Fruit fly (Drosophila melanogaster) whole organism, prepupa: ENCODE measurements around the gene Cpr64Ab.

Source experiments
- Blimp-1 ChIP-seq: fragments of 200-800 bp; sonication (Bioruptor generic); optimal IDR thresholded peaks from 3 replicates; lab custom pipeline; 2017; ENCODE audit warnings: missing biosample characterization, missing genetic modification characterization, mild to moderate bottlenecking, moderate library complexity, missing genetic modification reagents
- CG10669 ChIP-seq: fragments of 200-800 bp; sonication (Bioruptor generic); optimal IDR thresholded peaks from 3 replicates; lab custom pipeline; 2018; ENCODE audit warnings: missing biosample characterization, mild to moderate bottlenecking, missing genetic modification characterization, moderate library complexity
- CG11294 ChIP-seq: fragments of 200-800 bp; sonication (Bioruptor generic); IDR thresholded peaks from 2 replicates; pipeline ENCODE4 v1.3.6; 2022; ENCODE audit warnings: missing biosample characterization, missing genetic modification characterization
- CG11762 ChIP-seq: fragments of 200-800 bp; sonication (Bioruptor generic); optimal IDR thresholded peaks from 3 replicates; lab custom pipeline; 2016; ENCODE audit warnings: missing biosample characterization, missing genetic modification characterization; ENCODE audit not compliant: insufficient read depth
- CG11902 ChIP-seq: fragments of 200-800 bp; sonication (Bioruptor generic); optimal IDR thresholded peaks from 3 replicates; lab custom pipeline; 2016; ENCODE audit warnings: missing biosample characterization, missing genetic modification characterization
- CG15336 ChIP-seq: fragments of 200-800 bp; sonication (Bioruptor generic); IDR thresholded peaks from 2 replicates; pipeline ENCODE4 v1.3.6; 2022; ENCODE audit warnings: missing biosample characterization, missing genetic modification characterization
- CG1621 ChIP-seq: fragments of 200-800 bp; sonication (Bioruptor generic); optimal IDR thresholded peaks from 3 replicates; lab custom pipeline; 2018; ENCODE audit warnings: missing biosample characterization, mild to moderate bottlenecking, missing genetic modification characterization
- CG16779 ChIP-seq: fragments of 200-800 bp; sonication (Bioruptor generic); optimal IDR thresholded peaks from 3 replicates; lab custom pipeline; 2017; ENCODE audit warnings: missing biosample characterization, mild to moderate bottlenecking, missing genetic modification characterization
- CG3032 ChIP-seq: fragments of 200-800 bp; optimal IDR thresholded peaks from 2 replicates; lab custom pipeline; 2019; ENCODE audit warnings: missing biosample characterization, mild to moderate bottlenecking, missing genetic modification characterization, moderate library complexity
- CG31627 ChIP-seq: fragments of 200-800 bp; sonication (Bioruptor generic); optimal IDR thresholded peaks from 3 replicates; lab custom pipeline; 2016; ENCODE audit warnings: missing biosample characterization, missing genetic modification characterization
- CG4318 ChIP-seq: fragments of 200-800 bp; sonication (Bioruptor generic); optimal IDR thresholded peaks from 3 replicates; lab custom pipeline; 2017; ENCODE audit warnings: missing biosample characterization, mild to moderate bottlenecking, missing genetic modification characterization
- CG6163 ChIP-seq: fragments of 200-800 bp; sonication (Bioruptor generic); IDR thresholded peaks from 3 replicates; pipeline ENCODE4 v1.3.6; 2022; ENCODE audit warnings: missing biosample characterization, missing genetic modification characterization
- CG6792 ChIP-seq: fragments of 200-800 bp; sonication (Bioruptor generic); optimal IDR thresholded peaks from 3 replicates; lab custom pipeline; 2016; ENCODE audit warnings: missing biosample characterization, missing genetic modification characterization
- CG7368 ChIP-seq: fragments of 200-800 bp; sonication (Bioruptor generic); optimal IDR thresholded peaks from 3 replicates; lab custom pipeline; 2016; ENCODE audit warnings: missing biosample characterization, missing genetic modification characterization
- CG8119 ChIP-seq: fragments of 200-800 bp; sonication (Bioruptor generic); IDR thresholded peaks from 3 replicates; pipeline ENCODE4 v1.3.6; 2022; ENCODE audit warnings: missing biosample characterization, missing genetic modification characterization
- CG8632 ChIP-seq: fragments of 200-800 bp; sonication (Bioruptor generic); optimal IDR thresholded peaks from 3 replicates; lab custom pipeline; 2016; ENCODE audit warnings: missing biosample characterization, missing genetic modification characterization
- CG9139 ChIP-seq: fragments of 200-800 bp; sonication (Bioruptor generic); optimal IDR thresholded peaks from 3 replicates; lab custom pipeline; 2017; ENCODE audit warnings: missing biosample characterization, mild to moderate bottlenecking, missing genetic modification characterization
- Eip75B ChIP-seq: fragments of 200-800 bp; sonication (Bioruptor generic); optimal IDR thresholded peaks from 3 replicates; lab custom pipeline; 2016; ENCODE audit warnings: missing biosample characterization, missing genetic modification characterization
- Ets21C ChIP-seq: fragments of 200-800 bp; sonication (Bioruptor generic); optimal IDR thresholded peaks from 3 replicates; lab custom pipeline; 2016; ENCODE audit warnings: missing biosample characterization, missing genetic modification characterization
- Ets96B ChIP-seq: fragments of 200-800 bp; optimal IDR thresholded peaks from 2 replicates; lab custom pipeline; 2019; ENCODE audit warnings: missing biosample characterization, mild to moderate bottlenecking, missing genetic modification characterization, moderate library complexity
- Gug ChIP-seq: fragments of 200-800 bp; sonication (Bioruptor generic); IDR thresholded peaks from 2 replicates; pipeline ENCODE4 v1.3.6; 2022; ENCODE audit warnings: missing biosample characterization, missing genetic modification characterization
- Hr4 ChIP-seq: fragments of 200-800 bp; sonication (Bioruptor generic); optimal IDR thresholded peaks from 3 replicates; lab custom pipeline; 2016; ENCODE audit warnings: missing biosample characterization, missing genetic modification characterization
- Lpt ChIP-seq: fragments of 200-800 bp; sonication (Bioruptor generic); optimal IDR thresholded peaks from 3 replicates; lab custom pipeline; 2016; ENCODE audit warnings: missing biosample characterization, missing genetic modification characterization
- Met ChIP-seq: fragments of 200-800 bp; sonication (Bioruptor generic); optimal IDR thresholded peaks from 3 replicates; lab custom pipeline; 2016; ENCODE audit warnings: missing biosample characterization, missing genetic modification characterization
- OdsH ChIP-seq: fragments of 200-800 bp; sonication (Bioruptor generic); optimal IDR thresholded peaks from 3 replicates; lab custom pipeline; 2016; ENCODE audit warnings: missing biosample characterization, missing genetic modification characterization
- Smox ChIP-seq: fragments of 200-800 bp; sonication (Bioruptor generic); optimal IDR thresholded peaks from 3 replicates; lab custom pipeline; 2016; ENCODE audit warnings: missing biosample characterization, missing genetic modification characterization
- Sox102F ChIP-seq: fragments of 200-800 bp; sonication (Bioruptor generic); optimal IDR thresholded peaks from 2 replicates; lab custom pipeline; 2016; ENCODE audit warnings: missing biosample characterization, mild to moderate bottlenecking, missing genetic modification characterization
- Sox14 ChIP-seq: fragments of 200-800 bp; sonication (Bioruptor generic); optimal IDR thresholded peaks from 3 replicates; lab custom pipeline; 2016; ENCODE audit warnings: missing biosample characterization, missing genetic modification characterization
- acj6 ChIP-seq: fragments of 200-800 bp; sonication (Bioruptor generic); optimal IDR thresholded peaks from 3 replicates; lab custom pipeline; 2016; ENCODE audit warnings: missing biosample characterization, missing genetic modification characterization
- cyc ChIP-seq: fragments of 200-800 bp; sonication (Bioruptor generic); optimal IDR thresholded peaks from 3 replicates; lab custom pipeline; 2016; ENCODE audit warnings: missing biosample characterization, missing genetic modification characterization
- eg ChIP-seq: fragments of 200-800 bp; sonication (Bioruptor generic); IDR thresholded peaks from 3 replicates; pipeline ENCODE4 v1.3.6; 2022; ENCODE audit warnings: missing biosample characterization, missing genetic modification characterization
- esn ChIP-seq: fragments of 200-800 bp; sonication (Bioruptor generic); optimal IDR thresholded peaks from 2 replicates; lab custom pipeline; 2016; ENCODE audit warnings: missing biosample characterization, mild to moderate bottlenecking, missing genetic modification characterization, moderate library complexity
- fd59A ChIP-seq: fragments of 200-800 bp; sonication (Bioruptor generic); optimal IDR thresholded peaks from 2 replicates; lab custom pipeline; 2017; ENCODE audit warnings: missing biosample characterization, mild to moderate bottlenecking, missing genetic modification characterization, missing genetic modification reagents
- fd85E ChIP-seq: fragments of 200-800 bp; sonication (Bioruptor generic); optimal IDR thresholded peaks from 3 replicates; lab custom pipeline; 2016; ENCODE audit warnings: missing biosample characterization, missing genetic modification characterization
- fkh ChIP-seq: fragments of 200-800 bp; sonication (Bioruptor generic); optimal IDR thresholded peaks from 3 replicates; lab custom pipeline; 2017; ENCODE audit warnings: missing biosample characterization, mild to moderate bottlenecking, missing genetic modification characterization, moderate library complexity
- lz ChIP-seq: fragments of 200-800 bp; sonication (Bioruptor generic); optimal IDR thresholded peaks from 3 replicates; lab custom pipeline; 2016; ENCODE audit warnings: missing biosample characterization, missing genetic modification characterization
- pdm3 ChIP-seq: fragments of 200-800 bp; sonication (Bioruptor generic); optimal IDR thresholded peaks from 3 replicates; lab custom pipeline; 2016; ENCODE audit warnings: missing biosample characterization, missing genetic modification characterization
- salr ChIP-seq, 2 experiments: fragments of 200-800 bp; sonication (Bioruptor generic); optimal IDR thresholded peaks; 3 replicates each; lab custom pipeline; 2016 to 2018; ENCODE audit warnings: missing biosample characterization in 2 of 2, missing genetic modification characterization in 2 of 2, mild to moderate bottlenecking in 1 of 2
- spab ChIP-seq: fragments of 200-800 bp; sonication (Bioruptor generic); optimal IDR thresholded peaks from 2 replicates; lab custom pipeline; 2017; ENCODE audit warnings: missing biosample characterization, mild to moderate bottlenecking, missing genetic modification characterization, missing genetic modification reagents
- ss ChIP-seq, 2 experiments: fragments of 200-800 bp; sonication (Bioruptor generic); optimal IDR thresholded peaks; 2 replicates in 1 of 2; 3 replicates in 1 of 2; lab custom pipeline; 2017 to 2018; ENCODE audit warnings: mild to moderate bottlenecking in 2 of 2, missing biosample characterization in 2 of 2, missing genetic modification characterization in 2 of 2, moderate library complexity in 1 of 2
- svp ChIP-seq: fragments of 200-800 bp; sonication (Bioruptor generic); peaks from one replicate; lab custom pipeline; 2016; ENCODE audit warnings: missing biosample characterization, missing genetic modification characterization
- topi ChIP-seq: fragments of 200-800 bp; sonication (Bioruptor generic); optimal IDR thresholded peaks from 3 replicates; lab custom pipeline; 2016; ENCODE audit warnings: missing biosample characterization, missing genetic modification characterization
- vri ChIP-seq: fragments of 200-800 bp; sonication (Bioruptor generic); optimal IDR thresholded peaks from 3 replicates; lab custom pipeline; 2016; ENCODE audit warnings: missing biosample characterization, mild to moderate bottlenecking, missing genetic modification characterization

Gene Cpr64Ab

DNA sequence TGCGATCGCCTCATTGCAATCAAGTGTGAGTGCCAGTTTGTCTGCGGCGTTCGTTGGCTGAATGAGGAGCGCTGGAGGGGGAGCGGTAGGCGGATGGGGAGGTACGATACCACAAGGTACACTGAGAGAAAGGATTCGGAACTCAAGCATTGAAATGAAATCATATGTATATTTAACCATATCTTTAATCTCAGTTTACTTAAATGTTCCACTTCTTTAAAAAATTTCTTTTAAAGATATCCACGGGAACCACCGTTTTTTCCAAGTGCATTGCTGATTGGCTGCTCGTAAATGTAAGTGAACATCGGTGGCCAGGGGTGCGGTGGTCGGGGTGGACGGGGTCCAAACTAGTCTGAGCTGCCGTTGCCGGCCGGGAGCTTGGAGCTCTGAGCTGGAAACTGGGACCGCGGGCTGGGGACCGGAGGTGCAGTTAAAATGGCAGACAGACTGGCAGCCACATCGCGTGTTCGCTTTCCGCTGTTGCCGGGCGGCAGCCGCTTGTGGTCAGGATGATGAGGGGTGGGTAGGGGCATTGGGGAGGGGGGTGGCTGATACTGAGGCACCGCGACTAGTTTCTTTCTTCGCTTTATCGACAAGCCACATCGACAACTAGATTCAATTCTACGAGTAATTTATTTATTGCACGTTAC, 17.0 kb upstream of the Cpr64Ab start (continued):
- peak; percentile 97 for TF ChIP-seq CG11902 (GFP tag; lab: Kevin White, UChicago)
- TF ChIP-seq CG10669 (GFP tag; lab: Kevin White, UChicago): peak; percentile 99
- peak; percentile 98 for TF ChIP-seq acj6 (GFP tag; lab: Kevin White, UChicago)
- TF ChIP-seq CG8632 (GFP tag; lab: Kevin White, UChicago): peak; percentile 98
- peak; percentile 61 for TF ChIP-seq fkh
- TF ChIP-seq Ets21C (GFP tag; lab: Kevin White, UChicago): peak; percentile 91
- peak; percentile 99 for TF ChIP-seq fd59A
- peak; percentile 98 for TF ChIP-seq CG11294 (GFP tag; lab: Robert Waterston, UW)
- TF ChIP-seq CG4318 (GFP tag; lab: Kevin White, UChicago): peak; percentile 99
- TF ChIP-seq spab: peak; percentile 99
- peak; percentile 99 for TF ChIP-seq Sox14 (GFP tag; lab: Kevin White, UChicago)
- peak; percentile 100 for TF ChIP-seq CG15336 (GFP tag; lab: Robert Waterston, UW)
- TF ChIP-seq fd85E (GFP tag; lab: Kevin White, UChicago): peak; percentile 80
- TF ChIP-seq CG6163 (GFP tag; lab: Robert Waterston, UW): peak; percentile 99
- TF ChIP-seq CG11762 (GFP tag; lab: Kevin White, UChicago): peak; percentile 97
- peak; percentile 99 for TF ChIP-seq Hr4 (GFP tag; lab: Kevin White, UChicago)
- peak; percentile 99 for TF ChIP-seq Ets96B (tag; lab: Kevin White, UChicago)
- TF ChIP-seq OdsH (GFP tag; lab: Kevin White, UChicago): peak; percentile 98
- peak; percentile 89 for TF ChIP-seq Blimp-1 (GFP tag; lab: Kevin White, UChicago)
- peak; percentile 100 for TF ChIP-seq CG8119 (GFP tag; lab: Robert Waterston, UW)
- peak; percentile 98 for TF ChIP-seq CG9139 (GFP tag; lab: Kevin White, UChicago)
- peak; percentile 98 for TF ChIP-seq CG6792 (GFP tag; lab: Kevin White, UChicago)

DNA sequence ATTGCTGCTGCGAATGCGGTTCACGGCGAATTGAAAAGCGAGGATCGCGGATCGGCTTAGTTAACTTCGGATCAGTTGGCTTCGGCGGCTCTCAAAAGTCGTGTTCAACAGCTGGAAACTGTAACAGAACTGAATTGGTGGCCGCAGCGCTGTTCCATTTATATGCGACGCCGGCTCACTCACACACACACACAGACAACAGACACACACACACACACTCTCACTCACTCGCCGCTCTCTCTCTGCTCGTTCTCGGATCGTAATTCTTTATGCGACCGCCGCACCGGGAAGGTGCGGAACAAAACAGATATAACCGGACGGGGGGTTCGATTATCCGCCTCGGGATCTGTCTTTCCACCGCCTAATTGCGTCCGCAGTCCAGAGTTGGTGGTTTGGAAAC, 15.8 kb upstream of the Cpr64Ab start, which contains the start of gene CG46460:
Gene CG46460 (minus strand): TSS at position 139 of the 400 bp plus-strand sequence.
- TF ChIP-seq CG10669 (GFP tag; lab: Kevin White, UChicago): peak; percentile 26
- TF ChIP-seq Gug (GFP tag; lab: Robert Waterston, UW): 0 out of 2 replicates have a peak, but pooled peaks have one; percentile 9
- TF ChIP-seq Sox102F (GFP tag; lab: Kevin White, UChicago): peak; percentile 26
- peak; percentile 4 for TF ChIP-seq CG3032 (tag; lab: Kevin White, UChicago)
- TF ChIP-seq cyc (GFP tag; lab: Kevin White, UChicago): peak; percentile 25
- TF ChIP-seq CG11902 (GFP tag; lab: Kevin White, UChicago): no peak
- TF ChIP-seq Ets96B (tag; lab: Kevin White, UChicago): peak; percentile 25
- peak; percentile 39 for TF ChIP-seq CG31627 (GFP tag; lab: Kevin White, UChicago)
- peak; percentile 36 for TF ChIP-seq Met (GFP tag; lab: Kevin White, UChicago)
- TF ChIP-seq Blimp-1 (GFP tag; lab: Kevin White, UChicago): peak; percentile 17
- TF ChIP-seq salr (GFP tag; optimal IDR thresholded peaks at IDR 0.05; lab: Kevin White, UChicago): no peak
- TF ChIP-seq eg (GFP tag; lab: Robert Waterston, UW): peak; percentile 45; the same call in 1 of the 3 replicates
- peak; percentile 94 for TF ChIP-seq CG1621 (tag; lab: Kevin White, UChicago)
- no peak for TF ChIP-seq CG7368 (GFP tag; lab: Kevin White, UChicago)
- TF ChIP-seq esn: peak; percentile 20
- TF ChIP-seq OdsH (GFP tag; lab: Kevin White, UChicago): no peak
- TF ChIP-seq Eip75B: peak; percentile 31
- TF ChIP-seq topi (GFP tag; lab: Kevin White, UChicago): peak; percentile 11
- peak; percentile 49 for TF ChIP-seq lz
- TF ChIP-seq svp (GFP tag; lab: Kevin White, UChicago): peak; percentile 83
- TF ChIP-seq CG9139 (GFP tag; lab: Kevin White, UChicago): peak; percentile 11
- peak; percentile 5 for TF ChIP-seq acj6 (GFP tag; lab: Kevin White, UChicago)
- TF ChIP-seq pdm3 (GFP tag; lab: Kevin White, UChicago): no peak
- peak; percentile 1 for TF ChIP-seq CG16779
- no peak for TF ChIP-seq CG15336 (GFP tag; lab: Robert Waterston, UW)
- TF ChIP-seq Smox (GFP tag; lab: Kevin White, UChicago): peak; percentile 8
- 0 out of 3 replicates have a peak, but pooled peaks have one; percentile 16 for TF ChIP-seq CG6163 (GFP tag; lab: Robert Waterston, UW)
- no peak for TF ChIP-seq Lpt (GFP tag; lab: Kevin White, UChicago)
- TF ChIP-seq vri (GFP tag; lab: Kevin White, UChicago): no peak
- TF ChIP-seq ss (GFP tag; optimal IDR thresholded peaks at IDR 0.05; lab: Kevin White, UChicago): peak in 1 of 2 experiments; percentile 7
- TF ChIP-seq Ets21C (GFP tag; lab: Kevin White, UChicago): peak; percentile 26
